Fruit fly (Drosophila melanogaster): ENCODE data around the gene lobo.

Gene lobo

DNA sequence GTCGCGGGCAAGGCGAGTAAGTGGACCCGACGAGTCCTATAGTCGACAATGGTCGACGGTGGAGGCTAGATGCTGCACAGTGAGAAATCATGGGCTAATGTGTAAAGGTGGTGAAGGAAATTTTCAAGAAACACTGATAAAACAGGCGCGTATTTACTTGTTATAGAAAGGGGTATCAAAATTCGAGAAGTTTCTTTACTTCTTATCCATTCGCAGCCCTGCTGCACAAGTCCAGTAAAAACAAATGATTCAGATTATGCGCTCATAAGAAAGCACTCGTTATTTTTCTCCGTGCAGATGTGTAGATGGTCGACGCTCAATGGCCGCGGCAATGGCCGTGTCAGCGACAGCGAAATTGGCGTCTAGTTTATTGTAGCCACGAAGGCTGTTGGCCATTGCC is 17.1 kb downstream of the lobo start:
- no peak for TF ChIP-seq CG5204 (GFP tag; optimal IDR thresholded peaks at IDR 0.05)
- no peak for TF ChIP-seq Crg-1 (GFP tag; optimal IDR thresholded peaks at IDR 0.05)

DNA sequence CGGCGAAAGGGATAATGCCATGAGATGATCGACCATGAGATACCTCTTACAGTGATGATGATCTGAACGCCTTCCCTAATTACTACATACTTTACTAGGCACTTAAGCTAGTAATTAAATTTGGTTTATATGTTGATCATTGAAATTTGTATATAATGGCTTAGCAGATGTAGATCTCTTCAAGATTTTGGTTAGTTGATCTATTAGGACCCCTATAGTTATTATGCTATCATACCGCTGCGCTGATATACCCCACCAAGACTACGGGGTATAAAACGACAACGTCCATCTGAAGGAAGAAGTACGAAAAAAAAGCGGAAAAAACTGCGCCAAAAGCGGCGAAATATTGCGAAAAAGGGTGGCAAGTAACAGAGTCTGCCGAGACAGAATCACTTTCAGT is 19.3 kb downstream of the lobo start:
- no peak for TF ChIP-seq Mnt (GFP tag; optimal IDR thresholded peaks at IDR 0.05)
- TF ChIP-seq kay (GFP tag; ENCODE audit: borderline replicate concordance) = no peak
- no peak for TF ChIP-seq cnc (optimal IDR thresholded peaks at IDR 0.05)
- no peak for TF ChIP-seq tj (GFP tag; optimal IDR thresholded peaks at IDR 0.05)
- TF ChIP-seq cic (GFP tag; optimal IDR thresholded peaks at IDR 0.05) = no peak
- no peak for TF ChIP-seq CG33017 (tag; optimal IDR thresholded peaks at IDR 0.05)
- TF ChIP-seq ovo (GFP tag; optimal IDR thresholded peaks at IDR 0.05) = no peak
- TF ChIP-seq CG11617 (GFP tag; optimal IDR thresholded peaks at IDR 0.05) = no peak
- TF ChIP-seq toe (GFP tag; optimal IDR thresholded peaks at IDR 0.05) = no peak
- no peak for TF ChIP-seq CG1620 (GFP tag; optimal IDR thresholded peaks at IDR 0.05)
- no peak for TF ChIP-seq CG7101 (tag; optimal IDR thresholded peaks at IDR 0.05)
- no peak for TF ChIP-seq Clk (GFP tag; optimal IDR thresholded peaks at IDR 0.05)
- TF ChIP-seq CG12768 (GFP tag; optimal IDR thresholded peaks at IDR 0.05) = no peak
- no peak for TF ChIP-seq Hr96 (GFP tag; optimal IDR thresholded peaks at IDR 0.05)
- TF ChIP-seq Crg-1 (GFP tag; optimal IDR thresholded peaks at IDR 0.05) = no peak
- TF ChIP-seq CG5204 (GFP tag; optimal IDR thresholded peaks at IDR 0.05) = no peak
- TF ChIP-seq CG7045 (GFP tag; optimal IDR thresholded peaks at IDR 0.05) = no peak
- TF ChIP-seq bab1 (GFP tag; optimal IDR thresholded peaks at IDR 0.05) = no peak
- TF ChIP-seq CG14711 (tag; optimal IDR thresholded peaks at IDR 0.05) = no peak

DNA sequence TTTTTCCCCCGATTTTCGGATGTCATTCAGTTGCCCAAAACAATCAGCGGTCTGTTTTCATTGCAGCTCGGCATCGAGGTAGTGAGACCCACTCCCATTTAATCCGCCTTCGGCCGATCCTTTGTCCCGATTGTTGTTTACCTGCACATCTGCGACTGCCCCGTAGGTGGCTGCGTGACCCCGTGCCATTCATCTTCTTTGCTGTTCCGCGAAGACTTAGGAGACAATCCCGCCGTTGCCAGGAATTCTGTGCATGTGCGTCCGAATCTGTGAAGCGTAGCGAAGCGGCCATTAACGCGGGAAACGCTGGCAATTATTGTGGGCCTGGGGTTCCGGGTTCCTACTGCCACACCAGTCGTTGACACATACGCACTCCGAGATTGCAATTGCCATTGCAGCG is 20.6 kb downstream of the lobo start:
- TF ChIP-seq CG7101 (tag; optimal IDR thresholded peaks at IDR 0.05) (no peak), CG1620 (GFP tag; optimal IDR thresholded peaks at IDR 0.05) (no peak), kay (GFP tag; ENCODE audit: borderline replicate concordance) (no peak), pad (GFP tag; optimal IDR thresholded peaks at IDR 0.05) (no peak), bab1 (GFP tag; optimal IDR thresholded peaks at IDR 0.05) (no peak), Mnt (GFP tag; optimal IDR thresholded peaks at IDR 0.05) (no peak), Clk (GFP tag; optimal IDR thresholded peaks at IDR 0.05) (no peak), Crg-1 (GFP tag; optimal IDR thresholded peaks at IDR 0.05) (no peak), CG5204 (GFP tag; optimal IDR thresholded peaks at IDR 0.05) (no peak), CG33017 (tag; optimal IDR thresholded peaks at IDR 0.05) (no peak)

DNA sequence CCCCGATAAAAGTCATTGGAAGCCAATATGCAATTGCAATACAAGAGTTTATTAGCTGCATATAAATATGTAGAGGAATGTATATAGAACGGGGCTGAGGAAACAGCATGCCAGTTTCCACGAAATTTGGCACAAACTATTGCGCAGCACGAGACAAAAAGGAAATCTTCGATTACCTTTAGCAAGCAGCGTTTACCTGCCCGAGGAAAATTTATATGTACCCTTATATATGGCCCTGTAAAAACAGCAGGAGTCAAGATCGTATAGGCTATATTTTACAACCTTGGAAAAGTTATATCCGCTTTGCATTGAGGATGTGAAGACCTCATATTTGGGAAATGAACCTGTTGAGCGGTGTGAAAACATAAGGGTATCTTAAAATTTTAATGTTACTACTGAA is 21.2 kb downstream of the lobo start:
- TF ChIP-seq ovo (GFP tag; optimal IDR thresholded peaks at IDR 0.05) (no peak), cnc (optimal IDR thresholded peaks at IDR 0.05) (no peak), bab1 (GFP tag; optimal IDR thresholded peaks at IDR 0.05) (no peak), tj (GFP tag; optimal IDR thresholded peaks at IDR 0.05) (no peak), Mnt (GFP tag; optimal IDR thresholded peaks at IDR 0.05) (no peak), toe (GFP tag; optimal IDR thresholded peaks at IDR 0.05) (no peak), CG33017 (tag; optimal IDR thresholded peaks at IDR 0.05) (no peak), CG7101 (tag; optimal IDR thresholded peaks at IDR 0.05) (no peak)

DNA sequence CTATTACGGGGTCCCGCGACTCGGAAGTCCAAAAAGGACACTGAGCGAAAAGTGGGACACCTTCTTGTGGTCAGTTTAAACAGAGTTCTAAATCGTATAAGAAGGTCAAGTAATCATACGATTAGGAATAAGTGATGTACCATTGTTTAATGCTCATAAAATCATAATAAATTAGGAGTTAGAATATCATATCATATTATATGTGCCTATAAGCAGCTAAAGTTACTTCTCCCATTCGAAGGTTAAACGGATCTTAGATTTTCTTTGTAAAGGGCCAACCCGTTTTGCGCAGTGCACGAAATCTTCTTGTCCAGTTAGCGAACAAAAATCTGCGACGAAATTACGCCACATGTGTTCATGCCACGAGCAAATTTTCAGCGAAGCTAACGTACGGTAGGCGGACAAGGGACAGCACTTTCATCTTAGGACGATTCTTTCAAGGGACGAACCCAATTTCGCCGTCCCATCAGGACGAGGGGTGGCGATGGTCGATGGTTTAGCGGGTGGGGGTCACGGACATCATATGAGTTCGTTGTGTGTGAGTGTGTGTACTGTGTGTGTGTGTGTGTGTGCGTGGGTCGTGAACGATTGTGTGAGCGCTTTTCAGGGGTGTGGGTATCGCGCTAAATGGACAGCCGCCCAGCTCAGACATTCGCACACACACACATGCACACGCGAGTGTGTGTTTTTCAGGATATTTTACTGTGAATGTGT is 25.2 kb downstream of the lobo start:
- TF ChIP-seq CG1620 (GFP tag; optimal IDR thresholded peaks at IDR 0.05) (no peak), CG33017 (tag; optimal IDR thresholded peaks at IDR 0.05) (no peak), kay (GFP tag; ENCODE audit: borderline replicate concordance) (no peak), cnc (optimal IDR thresholded peaks at IDR 0.05) (no peak), CG7045 (GFP tag; optimal IDR thresholded peaks at IDR 0.05) (no peak), toe (GFP tag; optimal IDR thresholded peaks at IDR 0.05) (no peak), CG7101 (tag; optimal IDR thresholded peaks at IDR 0.05) (no peak), cic (GFP tag; optimal IDR thresholded peaks at IDR 0.05) (no peak), Clk (GFP tag; optimal IDR thresholded peaks at IDR 0.05) (no peak), CG11617 (GFP tag; optimal IDR thresholded peaks at IDR 0.05) (no peak), CG12768 (GFP tag; optimal IDR thresholded peaks at IDR 0.05) (no peak), Crg-1 (GFP tag; optimal IDR thresholded peaks at IDR 0.05) (no peak), tj (GFP tag; optimal IDR thresholded peaks at IDR 0.05) (no peak), bab1 (GFP tag; optimal IDR thresholded peaks at IDR 0.05) (no peak), Hr96 (GFP tag; optimal IDR thresholded peaks at IDR 0.05) (no peak), Mnt (GFP tag; optimal IDR thresholded peaks at IDR 0.05) (no peak), CG5204 (GFP tag; optimal IDR thresholded peaks at IDR 0.05) (no peak), pad (GFP tag; optimal IDR thresholded peaks at IDR 0.05) (no peak), CG14711 (tag; optimal IDR thresholded peaks at IDR 0.05) (no peak), ovo (GFP tag; optimal IDR thresholded peaks at IDR 0.05) (no peak)

DNA sequence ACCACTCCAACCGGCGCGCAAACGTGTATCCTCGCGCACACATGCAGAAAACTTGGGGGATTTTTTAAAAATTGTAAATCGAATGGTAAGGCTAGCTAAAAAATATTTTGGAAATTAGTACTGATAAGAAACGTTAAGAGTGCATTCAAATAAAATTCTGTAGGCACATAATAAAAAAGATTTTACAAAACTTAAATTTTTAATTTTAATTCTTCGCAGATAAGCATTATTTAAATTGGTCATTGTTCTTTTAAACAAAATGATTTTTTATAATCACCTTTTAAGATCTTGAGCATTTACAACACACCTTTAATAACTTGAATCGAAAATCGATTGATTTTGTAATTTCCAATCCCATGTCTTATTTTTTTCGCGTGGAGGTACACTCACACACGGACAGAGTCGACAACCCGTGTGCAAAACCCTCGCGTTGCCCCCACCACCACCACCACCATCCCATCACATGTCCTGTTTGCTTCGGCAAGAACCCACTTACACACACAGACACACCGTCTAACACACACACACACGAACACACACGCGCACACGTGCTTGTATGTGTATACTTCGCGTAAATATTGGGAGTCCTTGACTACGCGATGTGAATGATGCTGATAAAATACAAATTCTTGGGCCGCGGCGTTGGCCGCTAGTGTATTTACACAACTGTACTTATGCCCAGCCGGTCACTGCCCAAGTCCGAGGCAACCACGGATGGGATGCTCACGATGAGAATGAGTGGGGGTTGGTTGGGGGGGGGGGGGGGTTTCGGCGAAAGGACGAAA is 26.0 kb downstream of the lobo start:
- TF ChIP-seq bab1 (GFP tag; optimal IDR thresholded peaks at IDR 0.05) (no peak), CG12768 (GFP tag; optimal IDR thresholded peaks at IDR 0.05) (no peak)

DNA sequence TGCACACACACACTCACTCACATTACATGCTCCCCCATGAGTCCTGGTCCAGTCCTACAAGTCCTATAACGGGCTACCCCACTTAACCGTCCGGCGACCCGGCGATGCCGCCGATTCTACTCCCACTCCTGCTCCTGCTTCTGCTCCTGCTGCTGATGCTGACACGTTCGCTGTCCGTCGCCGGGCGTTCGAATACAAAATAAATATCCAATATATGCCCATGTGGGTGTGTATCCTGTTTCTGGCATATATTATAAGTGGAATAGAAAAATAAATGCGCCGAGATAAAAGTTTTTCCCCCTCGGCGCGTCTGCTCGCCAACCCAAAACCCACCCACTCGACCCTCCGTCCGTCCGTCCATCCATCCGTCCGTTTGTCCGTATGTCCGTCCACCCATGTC is 26.8 kb downstream of the lobo start:
- no peak for TF ChIP-seq CG12768 (GFP tag; optimal IDR thresholded peaks at IDR 0.05)
- no peak for TF ChIP-seq Hr96 (GFP tag; optimal IDR thresholded peaks at IDR 0.05)
- TF ChIP-seq CG14711 (tag; optimal IDR thresholded peaks at IDR 0.05) = no peak
- no peak for TF ChIP-seq CG1620 (GFP tag; optimal IDR thresholded peaks at IDR 0.05)
- no peak for TF ChIP-seq CG7101 (tag; optimal IDR thresholded peaks at IDR 0.05)
- no peak for TF ChIP-seq CG33017 (tag; optimal IDR thresholded peaks at IDR 0.05)
- no peak for TF ChIP-seq Mnt (GFP tag; optimal IDR thresholded peaks at IDR 0.05)
- no peak for TF ChIP-seq cic (GFP tag; optimal IDR thresholded peaks at IDR 0.05)
- no peak for TF ChIP-seq kay (GFP tag; ENCODE audit: borderline replicate concordance)
- no peak for TF ChIP-seq tj (GFP tag; optimal IDR thresholded peaks at IDR 0.05)
- no peak for TF ChIP-seq toe (GFP tag; optimal IDR thresholded peaks at IDR 0.05)
- no peak for TF ChIP-seq CG7045 (GFP tag; optimal IDR thresholded peaks at IDR 0.05)
- TF ChIP-seq pad (GFP tag; optimal IDR thresholded peaks at IDR 0.05) = no peak
- no peak for TF ChIP-seq CG5204 (GFP tag; optimal IDR thresholded peaks at IDR 0.05)
- TF ChIP-seq Crg-1 (GFP tag; optimal IDR thresholded peaks at IDR 0.05) = no peak

Measured in whole organism, adult.